In the genomic region with DNA sequence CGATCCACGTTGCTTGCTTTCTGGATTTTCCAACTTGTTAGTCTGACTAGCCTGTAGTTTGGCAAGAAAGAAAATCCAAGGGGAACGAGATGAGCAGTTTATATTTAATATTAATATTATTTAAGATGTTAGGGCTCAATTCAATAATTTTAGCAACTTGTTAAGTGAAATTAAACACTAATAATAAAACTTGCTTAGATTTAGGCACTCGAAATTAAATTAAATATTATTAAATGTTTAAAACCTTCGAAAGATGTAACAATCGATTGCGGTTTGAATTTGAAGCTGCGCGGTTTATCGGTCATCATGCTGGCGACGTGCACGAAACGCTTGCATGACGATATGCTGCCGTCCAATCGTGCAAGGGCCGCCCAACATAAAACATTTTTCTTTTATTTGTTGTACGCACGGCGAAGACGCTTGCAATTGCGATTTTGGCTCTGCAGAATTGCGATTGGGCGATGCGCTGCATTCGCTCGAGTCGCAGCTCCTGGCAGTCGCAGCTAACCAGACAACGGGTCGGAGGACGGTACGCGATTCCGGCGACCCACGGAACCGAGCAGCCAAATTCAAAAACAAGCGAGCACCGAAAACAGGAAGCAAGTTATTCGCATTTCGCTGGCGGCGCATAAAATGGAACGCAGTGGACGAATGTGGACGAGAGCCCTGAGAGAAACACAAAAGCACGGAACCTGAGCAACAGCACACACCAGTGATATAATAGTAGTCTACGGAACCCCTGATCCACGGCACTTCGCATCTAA, we compare ENCODE assay signal across 5 fruit fly cellular contexts.
TF ChIP-seq lines count a peak whose summit lies in the region.

A gene (minus strand): TSS at position 51 of the 764 bp plus-strand sequence.
A gene (plus strand): TSS at position 353 of the 764 bp plus-strand sequence.

- TF ChIP-seq CTCF in whole organism, embryonic (GFP tag; optimal IDR thresholded peaks at IDR 0.05; lab: Kevin White, UChicago): no peak

TF ChIP-seq in whole organism, adult, 20 proteins besides CTCF, POLR2A, EP300 and RAD21 (continues in another document):
- TF ChIP-seq Crg-1 (GFP tag; optimal IDR thresholded peaks at IDR 0.05; lab: Kevin White, UChicago) (peak; percentile 30), bab1 (GFP tag; optimal IDR thresholded peaks at IDR 0.05; lab: Kevin White, UChicago) (peak; percentile 97), CG7045 (GFP tag; optimal IDR thresholded peaks at IDR 0.05; lab: Kevin White, UChicago) (peak; percentile 10), Mnt (GFP tag; optimal IDR thresholded peaks at IDR 0.05; lab: Kevin White, UChicago) (peak; percentile 59), CG1620 (GFP tag; optimal IDR thresholded peaks at IDR 0.05; lab: Kevin White, UChicago) (peak; percentile 75), tj (GFP tag; optimal IDR thresholded peaks at IDR 0.05; lab: Kevin White, UChicago) (peak; percentile 75), pad (GFP tag; optimal IDR thresholded peaks at IDR 0.05; lab: Kevin White, UChicago) (peak; percentile 31), cnc (optimal IDR thresholded peaks at IDR 0.05; lab: Kevin White, UChicago) (no peak), Hr96 (GFP tag; optimal IDR thresholded peaks at IDR 0.05; lab: Kevin White, UChicago) (peak; percentile 58), CG14711 (tag; optimal IDR thresholded peaks at IDR 0.05; lab: Kevin White, UChicago) (peak; percentile 38), CG11617 (GFP tag; optimal IDR thresholded peaks at IDR 0.05; lab: Kevin White, UChicago) (peak; percentile 78), CG5204 (GFP tag; optimal IDR thresholded peaks at IDR 0.05; lab: Kevin White, UChicago) (peak; percentile 58), Clk (GFP tag; optimal IDR thresholded peaks at IDR 0.05; lab: Kevin White, UChicago) (no peak), CG12768 (GFP tag; optimal IDR thresholded peaks at IDR 0.05; lab: Kevin White, UChicago) (peak; percentile 0), cic (GFP tag; optimal IDR thresholded peaks at IDR 0.05; lab: Kevin White, UChicago) (no peak), CG7101 (tag; optimal IDR thresholded peaks at IDR 0.05; lab: Kevin White, UChicago) (peak; percentile 33)

TF ChIP-seq in whole organism, embryonic, 481 proteins besides CTCF, POLR2A, EP300 and RAD21 (continues in another document):
- TF ChIP-seq zen2 (GFP tag; IDR thresholded peaks at IDR 0.05; lab: Robert Waterston, UW; ENCODE audit: partially characterized antibody): peak; percentile 57; the same call in 1 of the 3 replicates
- peak; percentile 75 for TF ChIP-seq B-H1 (GFP tag; IDR thresholded peaks at IDR 0.05; lab: Robert Waterston, UW)
- TF ChIP-seq CG6175 (GFP tag; IDR thresholded peaks at IDR 0.05; lab: Robert Waterston, UW): peak; percentile 76; the same call in 2 of the 3 replicates
- peak; percentile 81 for TF ChIP-seq CG12155 (GFP tag; optimal IDR thresholded peaks at IDR 0.05; lab: Kevin White, UChicago)
- TF ChIP-seq tup (GFP tag; optimal IDR thresholded peaks at IDR 0.05; lab: Kevin White, UChicago): peak; percentile 77
- TF ChIP-seq CG12219 (GFP tag; optimal IDR thresholded peaks at IDR 0.05; lab: Kevin White, UChicago): no peak
- peak; percentile 53 for TF ChIP-seq btn (GFP tag; optimal IDR thresholded peaks at IDR 0.05; lab: Kevin White, UChicago)
- TF ChIP-seq CoRest (tag; optimal IDR thresholded peaks at IDR 0.05; lab: Kevin White, UChicago): peak; percentile 74
- peak; percentile 67 for TF ChIP-seq CG32767 (GFP tag; IDR thresholded peaks at IDR 0.05; lab: Robert Waterston, UW)
- peak; percentile 67 for TF ChIP-seq Side (GFP tag; optimal IDR thresholded peaks at IDR 0.05; lab: Kevin White, UChicago)
- peak; percentile 96 for TF ChIP-seq NFAT (GFP tag; IDR thresholded peaks at IDR 0.05; lab: Robert Waterston, UW)
- TF ChIP-seq Stat92E (GFP tag; optimal IDR thresholded peaks at IDR 0.05; lab: Kevin White, UChicago): no peak
- peak; percentile 96 for TF ChIP-seq slbo (GFP tag; IDR thresholded peaks at IDR 0.05; lab: Robert Waterston, UW)
- no peak for TF ChIP-seq MTF-1 (GFP tag; optimal IDR thresholded peaks at IDR 0.05; lab: Kevin White, UChicago; ENCODE audit: borderline replicate concordance)
- peak; percentile 52 for TF ChIP-seq CG3065 (GFP tag; optimal IDR thresholded peaks at IDR 0.05; lab: Kevin White, UChicago)

TF ChIP-seq in whole organism, prepupa, 60 proteins besides CTCF, POLR2A, EP300 and RAD21 (continues in another document):
- peak; percentile 47 for TF ChIP-seq CG3032 (tag; optimal IDR thresholded peaks at IDR 0.05; lab: Kevin White, UChicago)
- TF ChIP-seq CG32006 (GFP tag; optimal IDR thresholded peaks at IDR 0.05; lab: Kevin White, UChicago): no peak
- TF ChIP-seq CG31627 (GFP tag; optimal IDR thresholded peaks at IDR 0.05; lab: Kevin White, UChicago): peak; percentile 78
- 0 out of 3 replicates have a peak, but pooled peaks have one; percentile 12 for TF ChIP-seq CG8119 (GFP tag; IDR thresholded peaks at IDR 0.05; lab: Robert Waterston, UW)
- TF ChIP-seq Sox15 (GFP tag; optimal IDR thresholded peaks at IDR 0.05; lab: Kevin White, UChicago): peak; percentile 42
- peak; percentile 86 for TF ChIP-seq CG3919 (GFP tag; optimal IDR thresholded peaks at IDR 0.05; lab: Kevin White, UChicago)
- TF ChIP-seq CG16779 (tag; optimal IDR thresholded peaks at IDR 0.05; lab: Kevin White, UChicago): no peak
- peak; percentile 17; the same call in 1 of the 2 replicates for TF ChIP-seq CG15336 (GFP tag; IDR thresholded peaks at IDR 0.05; lab: Robert Waterston, UW)
- peak; percentile 48 for TF ChIP-seq CG34406 (GFP tag; optimal IDR thresholded peaks at IDR 0.05; lab: Kevin White, UChicago)
- TF ChIP-seq CG6792 (GFP tag; optimal IDR thresholded peaks at IDR 0.05; lab: Kevin White, UChicago): peak; percentile 39
- peak; percentile 32 for TF ChIP-seq CG1621 (tag; optimal IDR thresholded peaks at IDR 0.05; lab: Kevin White, UChicago)
- peak; percentile 85 for TF ChIP-seq Eip78C (GFP tag; lab: Kevin White, UChicago)
- peak; percentile 21; the same call in 1 of the 2 replicates for TF ChIP-seq CG11294 (GFP tag; IDR thresholded peaks at IDR 0.05; lab: Robert Waterston, UW)
- TF ChIP-seq topi (GFP tag; optimal IDR thresholded peaks at IDR 0.05; lab: Kevin White, UChicago): no peak
- peak; percentile 73 for TF ChIP-seq acj6 (GFP tag; optimal IDR thresholded peaks at IDR 0.05; lab: Kevin White, UChicago)
- peak; percentile 79 for TF ChIP-seq CG6163 (GFP tag; IDR thresholded peaks at IDR 0.05; lab: Robert Waterston, UW)
- TF ChIP-seq CG6808 (GFP tag; optimal IDR thresholded peaks at IDR 0.05; lab: Kevin White, UChicago): no peak

TF ChIP-seq in whole organism, pupa, 21 proteins besides CTCF, POLR2A, EP300 and RAD21 (continues in another document):
- TF ChIP-seq gl (tag; optimal IDR thresholded peaks at IDR 0.05; lab: Kevin White, UChicago): no peak
- TF ChIP-seq D1 (tag; optimal IDR thresholded peaks at IDR 0.05; lab: Kevin White, UChicago): no peak
- no peak for TF ChIP-seq Pif1B (GFP tag; optimal IDR thresholded peaks at IDR 0.05; lab: Kevin White, UChicago)
- no peak for TF ChIP-seq CG8301 (tag; optimal IDR thresholded peaks at IDR 0.05; lab: Kevin White, UChicago)
- TF ChIP-seq EcR (GFP tag; optimal IDR thresholded peaks at IDR 0.05; lab: Kevin White, UChicago): no peak
- peak; percentile 80 for TF ChIP-seq CG32121 (GFP tag; IDR thresholded peaks at IDR 0.05; lab: Robert Waterston, UW)
- no peak for TF ChIP-seq CG10348 (GFP tag; IDR thresholded peaks at IDR 0.05; lab: Robert Waterston, UW)
- no peak for TF ChIP-seq CG13204 (GFP tag; optimal IDR thresholded peaks at IDR 0.05; lab: Kevin White, UChicago)
- peak; percentile 75 for TF ChIP-seq CG4496 (GFP tag; IDR thresholded peaks at IDR 0.05; lab: Robert Waterston, UW)
- peak; percentile 35 for TF ChIP-seq CG8159 (tag; optimal IDR thresholded peaks at IDR 0.05; lab: Kevin White, UChicago)
- peak; percentile 91 for TF ChIP-seq fd96Ca (GFP tag; IDR thresholded peaks at IDR 0.05; lab: Robert Waterston, UW)
- TF ChIP-seq CG34367 (tag; optimal IDR thresholded peaks at IDR 0.05; lab: Kevin White, UChicago): no peak
- peak; percentile 21 for TF ChIP-seq CG17806 (tag; optimal IDR thresholded peaks at IDR 0.05; lab: Kevin White, UChicago)
- TF ChIP-seq CG9948 (tag; optimal IDR thresholded peaks at IDR 0.05; lab: Kevin White, UChicago): no peak
- no peak for TF ChIP-seq CG14655 (GFP tag; optimal IDR thresholded peaks at IDR 0.05; lab: Kevin White, UChicago)
- TF ChIP-seq Snoo (tag; optimal IDR thresholded peaks at IDR 0.05; lab: Kevin White, UChicago): no peak
- no peak for TF ChIP-seq CG12605 (GFP tag; IDR thresholded peaks at IDR 0.05; lab: Robert Waterston, UW)
- no peak for TF ChIP-seq Pif1A (GFP tag; optimal IDR thresholded peaks at IDR 0.05; lab: Kevin White, UChicago)
- no peak for TF ChIP-seq rn (GFP tag; IDR thresholded peaks at IDR 0.05; lab: Robert Waterston, UW)
- TF ChIP-seq Ets98B (GFP tag; IDR thresholded peaks at IDR 0.05; lab: Robert Waterston, UW): peak; percentile 82

TF ChIP-seq in whole organism, wandering third instar larva, 38 proteins besides CTCF, POLR2A, EP300 and RAD21 (continues in another document):
- no peak for TF ChIP-seq Rel (GFP tag; optimal IDR thresholded peaks at IDR 0.05; lab: Kevin White, UChicago)
- TF ChIP-seq Rel (tag; optimal IDR thresholded peaks at IDR 0.05; lab: Kevin White, UChicago): no peak
- peak; percentile 61 for TF ChIP-seq OdsH (GFP tag; optimal IDR thresholded peaks at IDR 0.05; lab: Kevin White, UChicago)
- TF ChIP-seq fru (GFP tag; optimal IDR thresholded peaks at IDR 0.05; lab: Kevin White, UChicago): no peak
- TF ChIP-seq dl (GFP tag; optimal IDR thresholded peaks at IDR 0.05; lab: Kevin White, UChicago; ENCODE audit: insufficient read depth in 1 of 2, partially characterized antibody in 2 of 2): peak; percentile 98 to 100
- no peak for TF ChIP-seq Myc (optimal IDR thresholded peaks at IDR 0.05; lab: Kevin White, UChicago)
- peak; percentile 75 for TF ChIP-seq GATAd (GFP tag; optimal IDR thresholded peaks at IDR 0.05; lab: Kevin White, UChicago)
- TF ChIP-seq ey (GFP tag; optimal IDR thresholded peaks at IDR 0.05; lab: Kevin White, UChicago): peak; percentile 67
- no peak for TF ChIP-seq CrebA (GFP tag; optimal IDR thresholded peaks at IDR 0.05; lab: Kevin White, UChicago; ENCODE audit: borderline replicate concordance)
- TF ChIP-seq Jra (GFP tag; optimal IDR thresholded peaks at IDR 0.05; lab: Kevin White, UChicago): no peak
- TF ChIP-seq Abd-B (GFP tag; optimal IDR thresholded peaks at IDR 0.05; lab: Kevin White, UChicago): no peak
- TF ChIP-seq brk (GFP tag; optimal IDR thresholded peaks at IDR 0.05; lab: Kevin White, UChicago): no peak
- no peak for TF ChIP-seq dmrt93B (GFP tag; optimal IDR thresholded peaks at IDR 0.05; lab: Kevin White, UChicago)
- TF ChIP-seq pan (optimal IDR thresholded peaks at IDR 0.05; lab: Kevin White, UChicago): no peak
- peak; percentile 73 for TF ChIP-seq rgr (GFP tag; optimal IDR thresholded peaks at IDR 0.05; lab: Kevin White, UChicago)
- no peak for TF ChIP-seq usp (GFP tag; optimal IDR thresholded peaks at IDR 0.05; lab: Kevin White, UChicago)
- TF ChIP-seq tai (GFP tag; optimal IDR thresholded peaks at IDR 0.05; lab: Kevin White, UChicago): no peak
- no peak for TF ChIP-seq jim (GFP tag; optimal IDR thresholded peaks at IDR 0.05; lab: Kevin White, UChicago)
- peak; percentile 100 for TF ChIP-seq Vsx2 (GFP tag; optimal IDR thresholded peaks at IDR 0.05; lab: Kevin White, UChicago; ENCODE audit: partially characterized antibody)
- TF ChIP-seq Dif (GFP tag; optimal IDR thresholded peaks at IDR 0.05; lab: Kevin White, UChicago; ENCODE audit: partially characterized antibody): peak; percentile 100
